Worm (Caenorhabditis elegans) whole organism, young adult: ENCODE data around the gene F27E5.3.
A peak's percentile ranks its signal among the peaks of the same experiment; 100 is the strongest.

Experiments
- C06A6.2 ChIP-seq: fragments of 200-800 bp; sonication (Bioruptor generic); conservative IDR thresholded peaks from 2 replicates; pipeline ENCODE4 v1.3.6; 2022; ENCODE audit warnings: missing genetic modification characterization, missing compliant biosample characterization
- D2030.7 ChIP-seq: fragments of 200-800 bp; sonication (Bioruptor generic); IDR thresholded peaks from 2 replicates; pipeline ENCODE4 v1.3.6; 2022; ENCODE audit warnings: missing genetic modification reagents, missing genetic modification characterization, missing compliant biosample characterization
- F23B12.7 ChIP-seq: sonication (generic microtip); optimal IDR thresholded peaks from 2 replicates; lab custom pipeline; 2017; ENCODE audit warnings: missing genetic modification characterization, mild to moderate bottlenecking, missing compliant biosample characterization, antibody characterized with exemption, moderate library complexity; ENCODE audit not compliant: insufficient read depth
- F33H1.4 ChIP-seq: fragments of 200-800 bp; sonication (Bioruptor generic); IDR thresholded peaks from 2 replicates; pipeline ENCODE4 v1.3.6; 2022; ENCODE audit warnings: missing genetic modification reagents, missing genetic modification characterization, missing compliant biosample characterization
- F49E8.2 ChIP-seq: sonication (generic microtip); optimal IDR thresholded peaks from 3 replicates; lab custom pipeline; 2017; ENCODE audit warnings: missing genetic modification characterization, mild to moderate bottlenecking, missing compliant biosample characterization, antibody characterized with exemption, moderate library complexity; ENCODE audit not compliant: insufficient read depth
- F52B5.7 ChIP-seq: sonication (generic microtip); optimal IDR thresholded peaks from 2 replicates; lab custom pipeline; 2016; ENCODE audit warnings: mild to moderate bottlenecking, missing genetic modification characterization, missing compliant biosample characterization
- F55B11.4 ChIP-seq: sonication (generic microtip); optimal IDR thresholded peaks from 2 replicates; lab custom pipeline; 2016; ENCODE audit warnings: missing compliant biosample characterization, missing genetic modification characterization, borderline replicate concordance; ENCODE audit not compliant: insufficient read depth
- T26A5.8 ChIP-seq: sonication (generic microtip); optimal IDR thresholded peaks from 2 replicates; lab custom pipeline; 2016; ENCODE audit warnings: missing genetic modification characterization, missing compliant biosample characterization
- Y56A3A.18 ChIP-seq: fragments of 200-800 bp; sonication (Bioruptor generic); IDR thresholded peaks from 2 replicates; pipeline ENCODE4 v1.3.6; 2022; ENCODE audit warnings: missing genetic modification reagents, missing genetic modification characterization, missing compliant biosample characterization
- Y79H2A.3 ChIP-seq: fragments of 200-800 bp; sonication (Bioruptor generic); conservative IDR thresholded peaks from 2 replicates; pipeline ENCODE4 v1.3.6; 2022; ENCODE audit warnings: missing genetic modification reagents, missing genetic modification characterization, missing compliant biosample characterization
- attf-3 ChIP-seq: fragments of 200-800 bp; sonication (Bioruptor generic); conservative IDR thresholded peaks from 2 replicates; pipeline ENCODE4 v1.3.6; 2022; ENCODE audit warnings: missing genetic modification reagents, missing genetic modification characterization, missing compliant biosample characterization
- attf-5 ChIP-seq: fragments of 200-800 bp; sonication (Bioruptor generic); optimal IDR thresholded peaks from 2 replicates; lab custom pipeline; 2018; ENCODE audit warnings: mild to moderate bottlenecking, missing genetic modification characterization, missing compliant biosample characterization
- attf-6 ChIP-seq: fragments of 200-800 bp; sonication (Bioruptor generic); IDR thresholded peaks from 2 replicates; pipeline ENCODE4 v1.3.6; 2022; ENCODE audit warnings: missing genetic modification reagents, missing genetic modification characterization, missing compliant biosample characterization
- bed-1 ChIP-seq: fragments of 200-800 bp; sonication (Bioruptor generic); IDR thresholded peaks from 2 replicates; pipeline ENCODE4 v1.3.6; 2022; ENCODE audit warnings: missing genetic modification reagents, missing genetic modification characterization, missing compliant biosample characterization
- ccch-3 ChIP-seq: fragments of 200-800 bp; sonication (Bioruptor generic); optimal IDR thresholded peaks from 2 replicates; lab custom pipeline; 2018; ENCODE audit warnings: mild to moderate bottlenecking, missing genetic modification characterization, missing compliant biosample characterization
- cebp-1 ChIP-seq, 2 experiments: fragments of 200-800 bp in 1 of 2; sonication (Bioruptor generic) in 1 of 2; sonication (generic microtip) in 1 of 2; IDR thresholded peaks in 1 of 2; optimal IDR thresholded peaks in 1 of 2; 2 replicates each; pipeline versions ENCODE4 v1.3.6 to Lab custom; 2017 to 2022; ENCODE audit warnings: missing compliant biosample characterization in 2 of 2, missing genetic modification characterization in 2 of 2, mild to moderate bottlenecking in 1 of 2, missing genetic modification reagents in 1 of 2, moderate library complexity in 1 of 2
- cebp-2 ChIP-seq: fragments of 200-800 bp; sonication (Bioruptor generic); IDR thresholded peaks from 2 replicates; pipeline ENCODE4 v1.3.6; 2022; ENCODE audit warnings: missing genetic modification characterization, missing compliant biosample characterization
- ceh-100 ChIP-seq: fragments of 200-800 bp; sonication (Bioruptor generic); IDR thresholded peaks from 2 replicates; pipeline ENCODE4 v1.3.6; 2022; ENCODE audit warnings: missing genetic modification reagents, missing genetic modification characterization, missing compliant biosample characterization
- ceh-27 ChIP-seq: fragments of 200-800 bp; sonication (Bioruptor generic); optimal IDR thresholded peaks from 2 replicates; lab custom pipeline; 2018; ENCODE audit warnings: mild to moderate bottlenecking, missing genetic modification characterization, moderate library complexity, missing compliant biosample characterization
- ceh-40 ChIP-seq: fragments of 200-800 bp; sonication (Bioruptor generic); IDR thresholded peaks from 2 replicates; pipeline ENCODE4 v1.3.6; 2022; ENCODE audit warnings: missing genetic modification characterization, missing compliant biosample characterization
- ceh-79 ChIP-seq: sonication (generic microtip); optimal IDR thresholded peaks from 2 replicates; lab custom pipeline; 2017; ENCODE audit warnings: mild to moderate bottlenecking, missing genetic modification characterization, missing compliant biosample characterization
- dox-1 ChIP-seq: fragments of 200-800 bp; sonication (Bioruptor generic); IDR thresholded peaks from 2 replicates; pipeline ENCODE4 v1.3.6; 2022; ENCODE audit warnings: missing genetic modification reagents, missing genetic modification characterization, missing compliant biosample characterization
- efl-1 ChIP-seq: fragments of 150-350 bp; optimal IDR thresholded peaks from 2 replicates; lab custom pipeline; 2014; ENCODE audit warnings: missing biosample characterization, missing genetic modification reagents, missing genetic modification characterization
- egrh-3 ChIP-seq: fragments of 200-800 bp; sonication (Bioruptor generic); IDR thresholded peaks from 2 replicates; pipeline ENCODE4 v1.3.6; 2022; ENCODE audit warnings: missing genetic modification reagents, missing genetic modification characterization, missing compliant biosample characterization
- hmg-1.2 ChIP-seq: fragments of 200-800 bp; sonication (Bioruptor generic); IDR thresholded peaks from 2 replicates; pipeline ENCODE4 v1.3.6; 2022; ENCODE audit warnings: missing genetic modification reagents, missing genetic modification characterization, missing compliant biosample characterization
- hmg-20 ChIP-seq: fragments of 200-800 bp; sonication (Bioruptor generic); IDR thresholded peaks from 2 replicates; pipeline ENCODE4 v1.3.6; 2022; ENCODE audit warnings: missing genetic modification reagents, missing genetic modification characterization, missing compliant biosample characterization
- hrde-1 ChIP-seq: sonication (generic microtip); optimal IDR thresholded peaks from 2 replicates; lab custom pipeline; 2016; ENCODE audit warnings: missing genetic modification characterization, mild to moderate bottlenecking, missing compliant biosample characterization, moderate library complexity, missing genotype, missing genetic modification reagents, borderline replicate concordance
- hsf-1 ChIP-seq: fragments of 200-800 bp; sonication (Bioruptor generic); IDR thresholded peaks from 2 replicates; pipeline ENCODE4 v1.3.6; 2022; ENCODE audit warnings: missing genetic modification reagents, missing genetic modification characterization, missing compliant biosample characterization
- lin-54 ChIP-seq: fragments of 200-800 bp; sonication (Bioruptor generic); optimal IDR thresholded peaks from 2 replicates; lab custom pipeline; 2018; ENCODE audit warnings: mild to moderate bottlenecking, missing genetic modification characterization, missing compliant biosample characterization
- lsl-1 ChIP-seq: fragments of 200-800 bp; sonication (Bioruptor generic); optimal IDR thresholded peaks from 2 replicates; lab custom pipeline; 2018; ENCODE audit warnings: mild to moderate bottlenecking, missing genetic modification characterization, moderate library complexity, missing compliant biosample characterization
- lsy-27 ChIP-seq: sonication (generic microtip); optimal IDR thresholded peaks from 2 replicates; lab custom pipeline; 2017; ENCODE audit warnings: missing genetic modification characterization, mild to moderate bottlenecking, missing compliant biosample characterization, antibody characterized with exemption, missing genotype, borderline replicate concordance; ENCODE audit not compliant: insufficient read depth
- madf-3 ChIP-seq: fragments of 200-800 bp; sonication (Bioruptor generic); IDR thresholded peaks from 2 replicates; pipeline ENCODE4 v1.3.6; 2022; ENCODE audit warnings: missing genetic modification reagents, missing genetic modification characterization, missing compliant biosample characterization
- madf-6 ChIP-seq: fragments of 200-800 bp; sonication (Bioruptor generic); IDR thresholded peaks from 2 replicates; pipeline ENCODE4 v1.3.6; 2022; ENCODE audit warnings: missing genetic modification reagents, missing genetic modification characterization, missing compliant biosample characterization
- mxl-1 ChIP-seq: sonication (generic microtip); optimal IDR thresholded peaks from 2 replicates; lab custom pipeline; 2016; ENCODE audit warnings: missing genetic modification characterization, missing compliant biosample characterization
- nfya-1 ChIP-seq: sonication (generic microtip); optimal IDR thresholded peaks from 2 replicates; lab custom pipeline; 2017; ENCODE audit warnings: antibody characterized with exemption, missing compliant biosample characterization, missing genetic modification characterization, borderline replicate concordance; ENCODE audit not compliant: insufficient read depth
- nhr-27 ChIP-seq: fragments of 200-800 bp; sonication (Bioruptor generic); optimal IDR thresholded peaks from 2 replicates; lab custom pipeline; 2018; ENCODE audit warnings: mild to moderate bottlenecking, missing genetic modification characterization, moderate library complexity, missing compliant biosample characterization
- nhr-90 ChIP-seq: sonication (generic microtip); optimal IDR thresholded peaks from 2 replicates; lab custom pipeline; 2016; ENCODE audit warnings: missing genotype, mild to moderate bottlenecking, missing genetic modification characterization, missing compliant biosample characterization
- pbrm-1 ChIP-seq: fragments of 200-800 bp; sonication (Bioruptor generic); IDR thresholded peaks from 2 replicates; pipeline ENCODE4 v1.3.6; 2022; ENCODE audit warnings: missing genetic modification reagents, missing genetic modification characterization, missing compliant biosample characterization
- snpc-1.1 ChIP-seq: sonication (generic microtip); optimal IDR thresholded peaks from 2 replicates; lab custom pipeline; 2017; ENCODE audit warnings: missing genetic modification characterization, mild to moderate bottlenecking, missing compliant biosample characterization, antibody characterized with exemption, moderate library complexity, missing genotype, missing genetic modification reagents; ENCODE audit not compliant: insufficient read depth
- snpc-3.4 ChIP-seq: sonication (generic microtip); optimal IDR thresholded peaks from 2 replicates; lab custom pipeline; 2017; ENCODE audit warnings: missing genetic modification characterization, mild to moderate bottlenecking, missing compliant biosample characterization, antibody characterized with exemption, moderate library complexity, missing genotype, missing genetic modification reagents
- somi-1 ChIP-seq: fragments of 200-800 bp; sonication (Bioruptor generic); optimal IDR thresholded peaks from 2 replicates; lab custom pipeline; 2018; ENCODE audit warnings: mild to moderate bottlenecking, missing genetic modification characterization, missing compliant biosample characterization
- tbp1 ChIP-seq: fragments of 200-800 bp; sonication (Bioruptor generic); optimal IDR thresholded peaks from 2 replicates; lab custom pipeline; 2018; ENCODE audit warnings: mild to moderate bottlenecking, missing genetic modification characterization, missing compliant biosample characterization
- tlf-1 ChIP-seq: fragments of 200-800 bp; sonication (Bioruptor generic); optimal IDR thresholded peaks from 2 replicates; lab custom pipeline; 2018; ENCODE audit warnings: mild to moderate bottlenecking, missing genetic modification characterization, missing compliant biosample characterization
- ztf-22 ChIP-seq: fragments of 200-800 bp; sonication (Bioruptor generic); optimal IDR thresholded peaks from 2 replicates; lab custom pipeline; 2018; ENCODE audit warnings: mild to moderate bottlenecking, missing genetic modification characterization, moderate library complexity, missing compliant biosample characterization
- ztf-28 ChIP-seq: fragments of 200-800 bp; sonication (Bioruptor generic); IDR thresholded peaks from 2 replicates; pipeline ENCODE4 v1.3.6; 2022; ENCODE audit warnings: missing genetic modification reagents, missing genetic modification characterization, missing compliant biosample characterization

The F27E5.3 gene

DNA sequence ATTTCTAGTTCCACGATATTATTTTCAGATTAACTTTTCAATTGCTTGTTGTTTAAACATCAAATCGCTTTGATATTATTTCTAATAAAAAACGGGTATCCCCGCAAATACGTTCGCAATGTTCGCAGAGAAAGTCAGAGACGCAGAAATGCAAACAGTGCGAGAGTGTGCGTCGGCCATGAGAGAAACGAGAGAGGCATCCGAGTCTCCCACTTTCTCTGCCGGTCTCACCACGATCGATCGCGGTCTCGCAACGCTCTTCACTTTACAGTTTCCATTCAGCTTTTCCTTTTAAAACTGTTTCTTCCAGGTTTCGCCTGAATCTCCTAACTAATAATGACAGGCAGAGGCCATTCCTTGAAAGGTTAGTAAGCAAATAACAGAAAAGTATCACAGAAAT is 30.3 kb upstream of the F27E5.3 start, which contains the start of gene F33H1.4 (continued):
- TF ChIP-seq attf-5, result peak; percentile 44
- peak; percentile 41 for TF ChIP-seq tbp1

DNA sequence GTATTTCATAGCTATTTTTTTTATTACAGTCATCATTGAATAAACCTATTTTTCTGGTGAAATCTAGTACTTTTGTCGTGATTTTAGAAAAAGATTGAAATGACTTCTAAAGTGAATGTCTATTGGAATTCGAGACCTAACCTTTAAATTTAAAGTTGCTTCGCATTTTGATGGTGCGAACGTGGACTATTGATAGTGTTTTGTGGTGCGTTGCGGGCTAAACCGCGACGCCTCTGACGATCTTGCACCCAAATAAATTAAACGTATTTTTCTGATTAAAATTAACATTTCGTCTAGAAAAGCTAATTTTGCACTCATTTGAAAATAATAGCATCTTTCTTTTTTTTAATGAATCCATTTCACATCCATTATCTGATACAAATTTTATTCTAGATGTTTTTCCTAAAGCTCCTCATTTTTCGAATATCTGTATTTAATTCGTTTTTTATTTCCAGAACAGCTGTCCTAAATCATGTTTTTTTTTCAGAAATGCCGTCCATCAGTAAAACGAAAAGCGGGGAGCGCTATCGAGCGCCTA is 28.5 kb upstream of the F27E5.3 start, which contains the start of gene wbp-11:
TSS of gene wbp-11 (plus strand) at position 488 of the 538 bp plus-strand sequence.
- no peak for TF ChIP-seq hmg-1.2 (GFP tag; lab: Robert Waterston, UW)
- TF ChIP-seq ceh-79 (tag; lab: Kevin White, UChicago), result no peak
- no peak for TF ChIP-seq somi-1 (GFP tag; lab: Kevin White, UChicago)
- TF ChIP-seq hrde-1 (tag; lab: Kevin White, UChicago), result no peak
- TF ChIP-seq madf-3 (GFP tag; lab: Robert Waterston, UW), result peak; percentile 90
- peak; percentile 25 for TF ChIP-seq F49E8.2
- TF ChIP-seq mxl-1, result no peak
- TF ChIP-seq D2030.7 (GFP tag; lab: Robert Waterston, UW), result peak; percentile 39; the same call in 1 of the 2 replicates
- TF ChIP-seq hmg-20 (GFP tag; lab: Robert Waterston, UW), result no peak
- no peak for TF ChIP-seq Y56A3A.18
- TF ChIP-seq F55B11.4, result no peak
- no peak for TF ChIP-seq nfya-1 (tag; lab: Kevin White, UChicago)
- no peak for TF ChIP-seq egrh-3
- no peak for TF ChIP-seq ceh-40
- TF ChIP-seq attf-6, result no peak
- TF ChIP-seq ztf-22, result no peak
- TF ChIP-seq nhr-90 (tag; lab: Kevin White, UChicago), result no peak
- TF ChIP-seq hsf-1 (GFP tag; lab: Robert Waterston, UW), result no peak
- TF ChIP-seq Y79H2A.3 (GFP tag; lab: Robert Waterston, UW), result no peak
- peak; percentile 0 for TF ChIP-seq lin-54 (GFP tag; lab: Kevin White, UChicago)
- no peak for TF ChIP-seq tlf-1
- no peak for TF ChIP-seq snpc-3.4 (tag; lab: Kevin White, UChicago)
- no peak for TF ChIP-seq lsy-27 (tag; lab: Kevin White, UChicago)
- no peak for TF ChIP-seq attf-3 (GFP tag; lab: Robert Waterston, UW)
- TF ChIP-seq ceh-100 (GFP tag; lab: Robert Waterston, UW), result 0 out of 2 replicates have a peak, but pooled peaks have one; percentile 24
- no peak for TF ChIP-seq dox-1 (GFP tag; lab: Robert Waterston, UW)
- TF ChIP-seq cebp-1 (GFP tag; IDR thresholded peaks at IDR 0.05; lab: Robert Waterston, UW), result no peak
- TF ChIP-seq cebp-1 (tag; optimal IDR thresholded peaks at IDR 0.05; lab: Kevin White, UChicago), result no peak
- no peak for TF ChIP-seq nhr-27 (tag; lab: Kevin White, UChicago)
- TF ChIP-seq madf-6 (GFP tag; lab: Robert Waterston, UW), result peak; percentile 52; the same call in 1 of the 2 replicates
- TF ChIP-seq lsl-1 (GFP tag; lab: Kevin White, UChicago), result peak; percentile 4
- no peak for TF ChIP-seq ceh-27 (GFP tag; lab: Kevin White, UChicago)
- TF ChIP-seq pbrm-1 (GFP tag; lab: Robert Waterston, UW), result no peak
- peak; percentile 23 for TF ChIP-seq efl-1 (GFP tag; lab: Kevin White, UChicago)
- TF ChIP-seq F52B5.7 (tag; lab: Kevin White, UChicago), result no peak
- no peak for TF ChIP-seq ztf-28
- TF ChIP-seq snpc-1.1 (tag; lab: Kevin White, UChicago), result no peak
- TF ChIP-seq ccch-3 (GFP tag; lab: Kevin White, UChicago), result no peak
- TF ChIP-seq bed-1, result no peak
- no peak for TF ChIP-seq F23B12.7
- 0 out of 2 replicates have a peak, but pooled peaks have one; percentile 22 for TF ChIP-seq F33H1.4 (GFP tag; lab: Robert Waterston, UW)
- TF ChIP-seq cebp-2 (GFP tag; lab: Robert Waterston, UW), result no peak
- TF ChIP-seq C06A6.2 (GFP tag; lab: Robert Waterston, UW), result no peak
- no peak for TF ChIP-seq T26A5.8 (tag; lab: Kevin White, UChicago)
